Worm (Caenorhabditis elegans): ENCODE data around the gene T27E9.6.
A peak's percentile ranks its signal among the peaks of the same experiment; 100 is the strongest.

The T27E9.6 gene

DNA sequence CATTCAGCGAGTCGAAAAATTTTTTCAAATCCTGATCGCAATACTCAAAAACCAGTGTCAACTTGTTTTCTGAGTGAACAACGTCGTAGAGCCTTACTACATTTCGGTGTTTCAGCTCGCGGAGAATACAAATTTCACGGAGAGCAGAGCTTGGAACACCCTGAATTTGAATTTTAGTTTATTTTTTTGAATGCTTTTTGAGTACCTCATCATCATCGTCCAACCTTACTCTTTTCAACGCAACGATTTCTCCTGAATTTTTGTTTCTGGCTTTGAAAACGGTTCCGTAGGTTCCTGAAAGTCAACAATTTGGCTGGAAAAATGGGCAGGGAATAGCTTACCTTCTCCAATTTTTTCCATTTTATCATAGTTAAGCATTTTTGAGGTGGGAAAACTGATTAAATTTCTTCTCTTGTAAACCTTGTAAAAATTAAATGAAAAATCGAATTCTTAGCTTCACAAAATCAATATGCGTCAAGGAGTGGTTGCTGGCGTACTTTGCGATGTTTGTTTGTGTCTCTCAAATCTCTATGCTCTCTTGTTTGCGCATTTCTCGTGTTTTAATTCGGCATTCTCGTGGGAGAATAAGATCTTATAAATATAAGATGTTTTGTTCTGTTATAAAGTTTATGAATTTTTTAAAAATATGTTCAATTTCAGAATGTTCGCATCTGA, 10.5 kb downstream of the T27E9.6 start, which contains the start of gene cdk-5 (continued):
- TF ChIP-seq ztf-4 (tag; optimal IDR thresholded peaks at IDR 0.05) (peak; percentile 49), nhr-11 (tag; optimal IDR thresholded peaks at IDR 0.05) (no peak), ceh-16 (tag; optimal IDR thresholded peaks at IDR 0.05) (no peak), fos-1 (tag; optimal IDR thresholded peaks at IDR 0.05) (no peak), nhr-25 (tag; optimal IDR thresholded peaks at IDR 0.05) (peak; percentile 91), ztf-11 (tag; optimal IDR thresholded peaks at IDR 0.05) (no peak), egl-27 (tag; optimal IDR thresholded peaks at IDR 0.05) (no peak), unc-62 (GFP tag; optimal IDR thresholded peaks at IDR 0.05) (no peak), snpc-4 (tag; optimal IDR thresholded peaks at IDR 0.05) (peak; percentile 82)

ce11 chrIII:13464493-13465362, 11.9 kb downstream of the T27E9.6 start, which contains the start of gene kel-3:
TSS of gene kel-3 (plus strand) at chrIII:13464820.
- TF ChIP-seq nhr-12 (tag; optimal IDR thresholded peaks at IDR 0.05) (no peak), jun-1 (tag; optimal IDR thresholded peaks at IDR 0.05) (peak; percentile 85), unc-62 (GFP tag; optimal IDR thresholded peaks at IDR 0.05) (peak; percentile 61), ceh-28 (tag; optimal IDR thresholded peaks at IDR 0.05) (peak; percentile 89), elt-1 (tag; optimal IDR thresholded peaks at IDR 0.05) (no peak), lin-39 (tag; optimal IDR thresholded peaks at IDR 0.05) (peak; percentile 47), nhr-76 (tag; optimal IDR thresholded peaks at IDR 0.05) (peak; percentile 55), nhr-67 (tag; optimal IDR thresholded peaks at IDR 0.05) (no peak), daf-12 (tag; optimal IDR thresholded peaks at IDR 0.05) (no peak), nfya-1 (tag; optimal IDR thresholded peaks at IDR 0.05; ENCODE audit: insufficient read depth) (peak; percentile 70), ceh-82 (tag; optimal IDR thresholded peaks at IDR 0.05) (peak; percentile 33), nhr-11 (tag; optimal IDR thresholded peaks at IDR 0.05) (peak; percentile 54), nhr-237 (tag; optimal IDR thresholded peaks at IDR 0.05) (no peak), pha-4 (tag; optimal IDR thresholded peaks at IDR 0.05) (peak; percentile 85), lin-15B (tag; optimal IDR thresholded peaks at IDR 0.05) (peak; percentile 34), snpc-4 (tag; optimal IDR thresholded peaks at IDR 0.05) (peak; percentile 7), zag-1 (tag; optimal IDR thresholded peaks at IDR 0.05) (no peak), ceh-9 (tag; optimal IDR thresholded peaks at IDR 0.05) (no peak), R02D3.7 (tag; optimal IDR thresholded peaks at IDR 0.05) (peak; percentile 26), lsy-12 (tag; optimal IDR thresholded peaks at IDR 0.05) (peak; percentile 75), elt-2 (tag; optimal IDR thresholded peaks at IDR 0.05) (peak; percentile 96), nhr-25 (tag; optimal IDR thresholded peaks at IDR 0.05) (peak; percentile 37), ama-1 (optimal IDR thresholded peaks at IDR 0.05) (peak; percentile 99), skn-1 (tag; optimal IDR thresholded peaks at IDR 0.05) (no peak), fos-1 (tag; optimal IDR thresholded peaks at IDR 0.05) (peak; percentile 37), tbx-2 (tag; optimal IDR thresholded peaks at IDR 0.05) (peak; percentile 53), nhr-43 (tag; optimal IDR thresholded peaks at IDR 0.05; ENCODE audit: poor library complexity, severe bottlenecking) (peak; percentile 80), pqm-1 (tag; optimal IDR thresholded peaks at IDR 0.05) (peak; percentile 96), ztf-11 (tag; optimal IDR thresholded peaks at IDR 0.05) (no peak), fkh-10 (GFP tag; optimal IDR thresholded peaks at IDR 0.05) (no peak), nhr-23 (tag; optimal IDR thresholded peaks at IDR 0.05) (peak; percentile 77), nhr-77 (tag; optimal IDR thresholded peaks at IDR 0.05) (peak; percentile 63), eor-1 (tag; optimal IDR thresholded peaks at IDR 0.05) (no peak), unc-39 (tag; optimal IDR thresholded peaks at IDR 0.05) (no peak), elt-3 (tag; optimal IDR thresholded peaks at IDR 0.05) (peak in 2 of 3 experiments; percentile 52 to 73), fkh-2 (tag; optimal IDR thresholded peaks at IDR 0.05) (no peak), hmg-11 (tag; optimal IDR thresholded peaks at IDR 0.05) (peak; percentile 32), ZK546.5 (tag; optimal IDR thresholded peaks at IDR 0.05) (peak; percentile 50), mml-1 (tag; optimal IDR thresholded peaks at IDR 0.05) (no peak), mdl-1 (tag; optimal IDR thresholded peaks at IDR 0.05) (no peak), egl-5 (tag; optimal IDR thresholded peaks at IDR 0.05) (no peak), ceh-16 (tag; optimal IDR thresholded peaks at IDR 0.05) (no peak), nhr-28 (tag; optimal IDR thresholded peaks at IDR 0.05) (no peak), sea-2 (GFP tag; optimal IDR thresholded peaks at IDR 0.05) (no peak), aly-2 (tag; optimal IDR thresholded peaks at IDR 0.05) (peak; percentile 85), ztf-4 (tag; optimal IDR thresholded peaks at IDR 0.05) (no peak), egl-27 (tag; optimal IDR thresholded peaks at IDR 0.05) (no peak)
